Worm (Caenorhabditis elegans): Measurements from ENCODE around the gene bud-31.

bud-31 gene

ce11 chrIII:9655802-9656201, 40.5 kb downstream of the bud-31 start, which contains the start of gene C15H7.4:
Gene C15H7.4, minus strand, starts transcription at chrIII:9655902.
- TF ChIP-seq ceh-16 (tag; optimal IDR thresholded peaks at IDR 0.05) (no peak), fkh-10 (GFP tag; optimal IDR thresholded peaks at IDR 0.05) (no peak), elt-3 (tag; optimal IDR thresholded peaks at IDR 0.05) (no peak), R02D3.7 (tag; optimal IDR thresholded peaks at IDR 0.05) (no peak), ztf-11 (tag; optimal IDR thresholded peaks at IDR 0.05) (no peak), fos-1 (tag; optimal IDR thresholded peaks at IDR 0.05) (no peak), nhr-12 (tag; optimal IDR thresholded peaks at IDR 0.05) (no peak), lsy-12 (tag; optimal IDR thresholded peaks at IDR 0.05) (no peak), nhr-23 (tag; optimal IDR thresholded peaks at IDR 0.05) (no peak), elt-1 (tag; optimal IDR thresholded peaks at IDR 0.05) (no peak)

ce11 chrIII:9651871-9652270, 44.4 kb downstream of the bud-31 start, which contains the start of gene C15H7.3:
Gene C15H7.3, minus strand, starts transcription at chrIII:9651971.
- TF ChIP-seq pha-4 (tag; optimal IDR thresholded peaks at IDR 0.05), result no peak
- TF ChIP-seq nhr-23 (tag; optimal IDR thresholded peaks at IDR 0.05), result no peak
- TF ChIP-seq nhr-12 (tag; optimal IDR thresholded peaks at IDR 0.05), result no peak
- TF ChIP-seq nhr-43 (tag; optimal IDR thresholded peaks at IDR 0.05; ENCODE audit: poor library complexity, severe bottlenecking), result no peak
- TF ChIP-seq elt-2 (tag; optimal IDR thresholded peaks at IDR 0.05), result no peak
- TF ChIP-seq hmg-11 (tag; optimal IDR thresholded peaks at IDR 0.05), result no peak
- TF ChIP-seq snpc-4 (tag; optimal IDR thresholded peaks at IDR 0.05), result no peak
- no peak for TF ChIP-seq zag-1 (tag; optimal IDR thresholded peaks at IDR 0.05)
- TF ChIP-seq mml-1 (tag; optimal IDR thresholded peaks at IDR 0.05), result no peak
- no peak for TF ChIP-seq lin-39 (tag; optimal IDR thresholded peaks at IDR 0.05)

ce11 chrIII:9646440-9647021, 49.8 kb downstream of the bud-31 start:
- no peak for TF ChIP-seq unc-39 (tag; optimal IDR thresholded peaks at IDR 0.05)
- no peak for TF ChIP-seq tbx-2 (tag; optimal IDR thresholded peaks at IDR 0.05)
- no peak for TF ChIP-seq nhr-77 (tag; optimal IDR thresholded peaks at IDR 0.05)
- TF ChIP-seq ztf-11 (tag; optimal IDR thresholded peaks at IDR 0.05), result no peak
- no peak for TF ChIP-seq lin-15B (tag; optimal IDR thresholded peaks at IDR 0.05)
- no peak for TF ChIP-seq sea-2 (GFP tag; optimal IDR thresholded peaks at IDR 0.05)
- peak; percentile 10 for TF ChIP-seq nhr-25 (tag; optimal IDR thresholded peaks at IDR 0.05)
- TF ChIP-seq hmg-11 (tag; optimal IDR thresholded peaks at IDR 0.05), result no peak
- TF ChIP-seq nhr-43 (tag; optimal IDR thresholded peaks at IDR 0.05; ENCODE audit: poor library complexity, severe bottlenecking), result peak; percentile 66
- peak; percentile 84 for TF ChIP-seq nhr-23 (tag; optimal IDR thresholded peaks at IDR 0.05)

- TF ChIP-seq pha-4 (tag; optimal IDR thresholded peaks at IDR 0.05) (no peak), elt-3 (tag; optimal IDR thresholded peaks at IDR 0.05) (peak in 1 of 3 experiments; percentile 66), ceh-28 (tag; optimal IDR thresholded peaks at IDR 0.05) (no peak), nhr-23 (tag; optimal IDR thresholded peaks at IDR 0.05) (peak; percentile 59)
Measured at ce11 chrIII:9645099-9645498, 51.2 kb downstream of the bud-31 start.
